Fruit fly (Drosophila melanogaster) whole organism, prepupa: ENCODE measurements around the gene Gcn5.

Experiments used
- CG10631 ChIP-seq: fragments of 200-800 bp; sonication (Bioruptor generic); optimal IDR thresholded peaks from 2 replicates; lab custom pipeline; 2016; ENCODE audit warnings: missing biosample characterization, missing genetic modification characterization
- CG10669 ChIP-seq: fragments of 200-800 bp; sonication (Bioruptor generic); optimal IDR thresholded peaks from 3 replicates; lab custom pipeline; 2018; ENCODE audit warnings: missing biosample characterization, mild to moderate bottlenecking, missing genetic modification characterization, moderate library complexity
- CG11902 ChIP-seq: fragments of 200-800 bp; sonication (Bioruptor generic); optimal IDR thresholded peaks from 3 replicates; lab custom pipeline; 2016; ENCODE audit warnings: missing biosample characterization, missing genetic modification characterization
- CG31627 ChIP-seq: fragments of 200-800 bp; sonication (Bioruptor generic); optimal IDR thresholded peaks from 3 replicates; lab custom pipeline; 2016; ENCODE audit warnings: missing biosample characterization, missing genetic modification characterization
- CG4318 ChIP-seq: fragments of 200-800 bp; sonication (Bioruptor generic); optimal IDR thresholded peaks from 3 replicates; lab custom pipeline; 2017; ENCODE audit warnings: missing biosample characterization, mild to moderate bottlenecking, missing genetic modification characterization
- CG6163 ChIP-seq: fragments of 200-800 bp; sonication (Bioruptor generic); IDR thresholded peaks from 3 replicates; pipeline ENCODE4 v1.3.6; 2022; ENCODE audit warnings: missing biosample characterization, missing genetic modification characterization
- CG6854 ChIP-seq: fragments of 200-800 bp; sonication (Bioruptor generic); optimal IDR thresholded peaks from 2 replicates; lab custom pipeline; 2017; ENCODE audit warnings: missing biosample characterization, mild to moderate bottlenecking, missing genetic modification characterization
- CG8119 ChIP-seq: fragments of 200-800 bp; sonication (Bioruptor generic); IDR thresholded peaks from 3 replicates; pipeline ENCODE4 v1.3.6; 2022; ENCODE audit warnings: missing biosample characterization, missing genetic modification characterization
- CG9139 ChIP-seq: fragments of 200-800 bp; sonication (Bioruptor generic); optimal IDR thresholded peaks from 3 replicates; lab custom pipeline; 2017; ENCODE audit warnings: missing biosample characterization, mild to moderate bottlenecking, missing genetic modification characterization
- Eip75B ChIP-seq: fragments of 200-800 bp; sonication (Bioruptor generic); optimal IDR thresholded peaks from 3 replicates; lab custom pipeline; 2016; ENCODE audit warnings: missing biosample characterization, missing genetic modification characterization
- Eip78C ChIP-seq: fragments of 200-800 bp; sonication (Bioruptor generic); peaks from one replicate; lab custom pipeline; 2016; ENCODE audit warnings: missing biosample characterization, missing genetic modification characterization
- Ets96B ChIP-seq: fragments of 200-800 bp; optimal IDR thresholded peaks from 2 replicates; lab custom pipeline; 2019; ENCODE audit warnings: missing biosample characterization, mild to moderate bottlenecking, missing genetic modification characterization, moderate library complexity
- Gug ChIP-seq: fragments of 200-800 bp; sonication (Bioruptor generic); IDR thresholded peaks from 2 replicates; pipeline ENCODE4 v1.3.6; 2022; ENCODE audit warnings: missing biosample characterization, missing genetic modification characterization
- Hr39 ChIP-seq: fragments of 200-800 bp; sonication (Bioruptor generic); optimal IDR thresholded peaks from 2 replicates; lab custom pipeline; 2016; ENCODE audit warnings: missing biosample characterization, missing genetic modification characterization
- Hr4 ChIP-seq: fragments of 200-800 bp; sonication (Bioruptor generic); optimal IDR thresholded peaks from 3 replicates; lab custom pipeline; 2016; ENCODE audit warnings: missing biosample characterization, missing genetic modification characterization
- Met ChIP-seq: fragments of 200-800 bp; sonication (Bioruptor generic); optimal IDR thresholded peaks from 3 replicates; lab custom pipeline; 2016; ENCODE audit warnings: missing biosample characterization, missing genetic modification characterization
- Smox ChIP-seq: fragments of 200-800 bp; sonication (Bioruptor generic); optimal IDR thresholded peaks from 3 replicates; lab custom pipeline; 2016; ENCODE audit warnings: missing biosample characterization, missing genetic modification characterization
- Sox102F ChIP-seq: fragments of 200-800 bp; sonication (Bioruptor generic); optimal IDR thresholded peaks from 2 replicates; lab custom pipeline; 2016; ENCODE audit warnings: missing biosample characterization, mild to moderate bottlenecking, missing genetic modification characterization
- Sox14 ChIP-seq: fragments of 200-800 bp; sonication (Bioruptor generic); optimal IDR thresholded peaks from 3 replicates; lab custom pipeline; 2016; ENCODE audit warnings: missing biosample characterization, missing genetic modification characterization
- Sox15 ChIP-seq: fragments of 200-800 bp; sonication (Bioruptor generic); optimal IDR thresholded peaks from 3 replicates; lab custom pipeline; 2016; ENCODE audit warnings: missing biosample characterization, missing genetic modification characterization
- achi ChIP-seq: fragments of 200-800 bp; sonication (Bioruptor generic); optimal IDR thresholded peaks from 3 replicates; lab custom pipeline; 2016; ENCODE audit warnings: missing biosample characterization, missing genetic modification characterization
- acj6 ChIP-seq: fragments of 200-800 bp; sonication (Bioruptor generic); optimal IDR thresholded peaks from 3 replicates; lab custom pipeline; 2016; ENCODE audit warnings: missing biosample characterization, missing genetic modification characterization
- dac ChIP-seq: fragments of 200-800 bp; sonication (Bioruptor generic); optimal IDR thresholded peaks from 2 replicates; lab custom pipeline; 2017; ENCODE audit warnings: missing biosample characterization, mild to moderate bottlenecking, missing genetic modification characterization
- dsx ChIP-seq: fragments of 200-800 bp; optimal IDR thresholded peaks from 3 replicates; lab custom pipeline; 2019; ENCODE audit warnings: missing biosample characterization, mild to moderate bottlenecking, missing genetic modification characterization, moderate library complexity; ENCODE audit not compliant: poor library complexity, severe bottlenecking
- eg ChIP-seq: fragments of 200-800 bp; sonication (Bioruptor generic); IDR thresholded peaks from 3 replicates; pipeline ENCODE4 v1.3.6; 2022; ENCODE audit warnings: missing biosample characterization, missing genetic modification characterization
- esn ChIP-seq: fragments of 200-800 bp; sonication (Bioruptor generic); optimal IDR thresholded peaks from 2 replicates; lab custom pipeline; 2016; ENCODE audit warnings: missing biosample characterization, mild to moderate bottlenecking, missing genetic modification characterization, moderate library complexity
- fkh ChIP-seq: fragments of 200-800 bp; sonication (Bioruptor generic); optimal IDR thresholded peaks from 3 replicates; lab custom pipeline; 2017; ENCODE audit warnings: missing biosample characterization, mild to moderate bottlenecking, missing genetic modification characterization, moderate library complexity
- lz ChIP-seq: fragments of 200-800 bp; sonication (Bioruptor generic); optimal IDR thresholded peaks from 3 replicates; lab custom pipeline; 2016; ENCODE audit warnings: missing biosample characterization, missing genetic modification characterization
- pdm3 ChIP-seq: fragments of 200-800 bp; sonication (Bioruptor generic); optimal IDR thresholded peaks from 3 replicates; lab custom pipeline; 2016; ENCODE audit warnings: missing biosample characterization, missing genetic modification characterization
- spab ChIP-seq: fragments of 200-800 bp; sonication (Bioruptor generic); optimal IDR thresholded peaks from 2 replicates; lab custom pipeline; 2017; ENCODE audit warnings: missing biosample characterization, mild to moderate bottlenecking, missing genetic modification characterization, missing genetic modification reagents
- svp ChIP-seq: fragments of 200-800 bp; sonication (Bioruptor generic); peaks from one replicate; lab custom pipeline; 2016; ENCODE audit warnings: missing biosample characterization, missing genetic modification characterization
- topi ChIP-seq: fragments of 200-800 bp; sonication (Bioruptor generic); optimal IDR thresholded peaks from 3 replicates; lab custom pipeline; 2016; ENCODE audit warnings: missing biosample characterization, missing genetic modification characterization
- vri ChIP-seq: fragments of 200-800 bp; sonication (Bioruptor generic); optimal IDR thresholded peaks from 3 replicates; lab custom pipeline; 2016; ENCODE audit warnings: missing biosample characterization, mild to moderate bottlenecking, missing genetic modification characterization

Gcn5 gene

dm6 chr3L:12566065-12566730 is 42.4 kb upstream of the Gcn5 start:
- TF ChIP-seq spab (GFP tag; lab: Kevin White, UChicago) = no peak

dm6 chr3L:12565422-12565821 is 41.6 kb upstream of the Gcn5 start:
- TF ChIP-seq CG10669 = no peak
- no peak for TF ChIP-seq Eip75B (GFP tag; lab: Kevin White, UChicago)
- TF ChIP-seq Gug = no peak
- TF ChIP-seq Sox15 (GFP tag; lab: Kevin White, UChicago) = no peak
- TF ChIP-seq CG8119 (GFP tag; lab: Robert Waterston, UW) = no peak
- TF ChIP-seq, all 60 proteins: peak for 0

- no peak for TF ChIP-seq vri (GFP tag; lab: Kevin White, UChicago)
- TF ChIP-seq eg (GFP tag; lab: Robert Waterston, UW) = peak; percentile 41; the same call in 1 of the 3 replicates
These were observed 41.2 kb upstream of the Gcn5 start for dm6 chr3L:12564979-12565378.

dm6 chr3L:12564284-12564683 is 40.5 kb upstream of the Gcn5 start:
- TF ChIP-seq Sox14 (GFP tag; lab: Kevin White, UChicago) (no peak), svp (GFP tag; lab: Kevin White, UChicago) (no peak), CG6163 (GFP tag; lab: Robert Waterston, UW) (no peak), Eip75B (GFP tag; lab: Kevin White, UChicago) (no peak), topi (GFP tag; lab: Kevin White, UChicago) (no peak), CG4318 (GFP tag; lab: Kevin White, UChicago) (no peak), CG10631 (GFP tag; lab: Kevin White, UChicago) (no peak), dac (GFP tag; lab: Kevin White, UChicago) (no peak), CG11902 (GFP tag; lab: Kevin White, UChicago) (no peak), vri (GFP tag; lab: Kevin White, UChicago) (no peak), spab (GFP tag; lab: Kevin White, UChicago) (no peak), dsx (no peak), CG6854 (no peak), Hr4 (GFP tag; lab: Kevin White, UChicago) (no peak), esn (GFP tag; lab: Kevin White, UChicago) (no peak), Ets96B (tag; lab: Kevin White, UChicago) (no peak), Met (GFP tag; lab: Kevin White, UChicago) (no peak), pdm3 (GFP tag; lab: Kevin White, UChicago) (no peak)

dm6 chr3L:12559273-12559672 is 35.5 kb upstream of the Gcn5 start:
- TF ChIP-seq Sox102F (peak; percentile 18), CG8119 (GFP tag; lab: Robert Waterston, UW) (no peak), Sox15 (GFP tag; lab: Kevin White, UChicago) (no peak), esn (GFP tag; lab: Kevin White, UChicago) (peak; percentile 12), achi (GFP tag; lab: Kevin White, UChicago) (no peak), CG6854 (no peak), lz (GFP tag; lab: Kevin White, UChicago) (peak; percentile 24), Eip75B (GFP tag; lab: Kevin White, UChicago) (no peak), Met (GFP tag; lab: Kevin White, UChicago) (peak; percentile 39), topi (GFP tag; lab: Kevin White, UChicago) (peak; percentile 2), Eip78C (GFP tag; lab: Kevin White, UChicago) (peak; percentile 72), svp (GFP tag; lab: Kevin White, UChicago) (peak; percentile 70), pdm3 (GFP tag; lab: Kevin White, UChicago) (no peak), fkh (no peak), CG9139 (no peak), CG11902 (GFP tag; lab: Kevin White, UChicago) (no peak), Sox14 (GFP tag; lab: Kevin White, UChicago) (no peak), acj6 (GFP tag; lab: Kevin White, UChicago) (no peak), CG31627 (GFP tag; lab: Kevin White, UChicago) (peak; percentile 8), Hr39 (GFP tag; lab: Kevin White, UChicago) (peak; percentile 8), Smox (GFP tag; lab: Kevin White, UChicago) (no peak)
